Fruit fly (Drosophila melanogaster) whole organism, embryonic: ENCODE measurements around the gene CG34427.

ENCODE experiments used
- Blimp-1 ChIP-seq: fragments of 200-800 bp; sonication (Bioruptor generic); optimal IDR thresholded peaks from 3 replicates; lab custom pipeline; 2018; ENCODE audit warnings: missing biosample characterization, missing genetic modification characterization, mild to moderate bottlenecking, moderate library complexity, missing genetic modification reagents
- CG10147 ChIP-seq: fragments of 200-800 bp; sonication (Bioruptor generic); optimal IDR thresholded peaks from 2 replicates; lab custom pipeline; 2019; ENCODE audit warnings: missing biosample characterization, mild to moderate bottlenecking, missing genetic modification characterization, moderate library complexity
- CG10462 ChIP-seq: fragments of 200-800 bp; sonication (Bioruptor generic); optimal IDR thresholded peaks from 2 replicates; lab custom pipeline; 2016; ENCODE audit warnings: missing biosample characterization, missing genetic modification characterization
- CG14050 ChIP-seq: fragments of 200-800 bp; sonication (Bioruptor generic); IDR thresholded peaks from 3 replicates; pipeline ENCODE4 v1.3.6; 2022; ENCODE audit warnings: missing biosample characterization, missing genetic modification characterization
- CG17186 ChIP-seq: fragments of 200-800 bp; sonication (Bioruptor generic); optimal IDR thresholded peaks from 3 replicates; lab custom pipeline; 2017; ENCODE audit warnings: missing biosample characterization, missing genetic modification reagents, missing genetic modification characterization
- CG17328 ChIP-seq: fragments of 200-800 bp; sonication (Bioruptor generic); IDR thresholded peaks from 2 replicates; pipeline ENCODE4 v1.3.6; 2022; ENCODE audit warnings: missing biosample characterization, missing genetic modification characterization
- CG2202 ChIP-seq: fragments of 200-800 bp; sonication (Bioruptor generic); optimal IDR thresholded peaks from 2 replicates; lab custom pipeline; 2018; ENCODE audit warnings: missing biosample characterization, mild to moderate bottlenecking, missing genetic modification characterization
- CG2678 ChIP-seq: fragments of 200-800 bp; sonication (Bioruptor generic); optimal IDR thresholded peaks from 3 replicates; lab custom pipeline; 2019; ENCODE audit warnings: missing biosample characterization, mild to moderate bottlenecking, missing genetic modification characterization, moderate library complexity
- CG32767 ChIP-seq: fragments of 200-800 bp; sonication (Bioruptor generic); IDR thresholded peaks from 2 replicates; pipeline ENCODE4 v1.3.6; 2022; ENCODE audit warnings: missing biosample characterization, missing genetic modification characterization
- CG4424 ChIP-seq: fragments of 200-800 bp; sonication (Bioruptor generic); optimal IDR thresholded peaks from 3 replicates; lab custom pipeline; 2016; ENCODE audit warnings: missing biosample characterization, missing genetic modification characterization
- Drgx ChIP-seq: fragments of 200-800 bp; sonication (Bioruptor generic); IDR thresholded peaks from 2 replicates; pipeline ENCODE4 v1.3.6; 2022; ENCODE audit warnings: missing biosample characterization, missing genetic modification characterization
- HLH3B ChIP-seq: fragments of 200-800 bp; sonication (Bioruptor generic); IDR thresholded peaks from 2 replicates; pipeline ENCODE4 v1.3.6; 2022; ENCODE audit warnings: missing biosample characterization, missing genetic modification characterization
- Med ChIP-seq: fragments of 200-800 bp; sonication (Bioruptor generic); peaks from one replicate; lab custom pipeline; 2016; ENCODE audit warnings: missing biosample characterization, missing genetic modification characterization, mild to moderate bottlenecking, inconsistent platforms, moderate library complexity
- Myb ChIP-seq: fragments of 200-800 bp; sonication (Bioruptor generic); optimal IDR thresholded peaks from 2 replicates; lab custom pipeline; 2016; ENCODE audit warnings: missing biosample characterization, missing genetic modification characterization
- NK7.1 ChIP-seq: fragments of 200-800 bp; sonication (Bioruptor generic); optimal IDR thresholded peaks from 3 replicates; lab custom pipeline; 2016; ENCODE audit warnings: missing biosample characterization, missing genetic modification characterization
- Poxn ChIP-seq: fragments of 200-800 bp; sonication (Bioruptor generic); IDR thresholded peaks from 2 replicates; pipeline ENCODE4 v1.3.6; 2022; ENCODE audit warnings: missing biosample characterization, missing genetic modification characterization
- ac ChIP-seq: fragments of 200-800 bp; sonication (Bioruptor generic); optimal IDR thresholded peaks from 3 replicates; lab custom pipeline; 2017; ENCODE audit warnings: missing biosample characterization, mild to moderate bottlenecking, missing genetic modification characterization
- br ChIP-seq: fragments of >200 bp; optimal IDR thresholded peaks from 2 replicates; lab custom pipeline; 2017
- bsh ChIP-seq, 2 experiments: fragments of 200-800 bp; sonication (Bioruptor generic); optimal IDR thresholded peaks; 2 replicates each; lab custom pipeline; 2017 to 2018; ENCODE audit warnings: mild to moderate bottlenecking in 2 of 2, missing biosample characterization in 2 of 2, missing genetic modification characterization in 2 of 2, moderate library complexity in 1 of 2
- chinmo ChIP-seq: fragments of 200-800 bp; sonication (Bioruptor generic); IDR thresholded peaks from 4 replicates; pipeline ENCODE4 v1.3.6; 2022; ENCODE audit warnings: missing biosample characterization, missing genetic modification characterization; ENCODE audit not compliant: partially characterized antibody
- dysf ChIP-seq: fragments of 200-800 bp; sonication (Bioruptor generic); IDR thresholded peaks from 3 replicates; pipeline ENCODE4 v1.3.6; 2022; ENCODE audit warnings: missing biosample characterization, missing genetic modification characterization
- ewg ChIP-seq: fragments of 200-800 bp; sonication (Bioruptor generic); optimal IDR thresholded peaks from 3 replicates; lab custom pipeline; 2017; ENCODE audit warnings: mild to moderate bottlenecking, missing biosample characterization, missing genetic modification reagents, missing genetic modification characterization
- exex ChIP-seq: fragments of 200-800 bp; sonication (Bioruptor generic); optimal IDR thresholded peaks from 4 replicates; lab custom pipeline; 2018; ENCODE audit warnings: missing biosample characterization, mild to moderate bottlenecking, missing genetic modification characterization, moderate library complexity
- gsb ChIP-seq: fragments of 200-800 bp; sonication (Bioruptor generic); IDR thresholded peaks from 2 replicates; pipeline ENCODE4 v1.3.6; 2022; ENCODE audit warnings: missing biosample characterization, missing genetic modification characterization
- ham ChIP-seq: fragments of 200-800 bp; sonication (Bioruptor generic); IDR thresholded peaks from 2 replicates; pipeline ENCODE4 v1.3.6; 2022; ENCODE audit warnings: missing biosample characterization, missing genetic modification characterization
- hb ChIP-seq: fragments of 200-800 bp; sonication (Bioruptor generic); IDR thresholded peaks from 3 replicates; pipeline ENCODE4 v1.3.6; 2022; ENCODE audit warnings: missing biosample characterization, missing genetic modification characterization; ENCODE audit not compliant: partially characterized antibody
- hbn ChIP-seq: fragments of 200-800 bp; sonication (Bioruptor generic); IDR thresholded peaks from 2 replicates; pipeline ENCODE4 v1.3.6; 2022; ENCODE audit warnings: missing biosample characterization, missing genetic modification characterization; ENCODE audit not compliant: partially characterized antibody
- maf-S ChIP-seq: fragments of 200-800 bp; sonication (Bioruptor generic); optimal IDR thresholded peaks from 2 replicates; lab custom pipeline; 2016; ENCODE audit warnings: missing biosample characterization, missing genetic modification characterization
- nom ChIP-seq: fragments of 200-800 bp; sonication (Bioruptor generic); optimal IDR thresholded peaks from 2 replicates; lab custom pipeline; 2017; ENCODE audit warnings: missing biosample characterization, missing genetic modification characterization, mild to moderate bottlenecking, moderate library complexity, missing genetic modification reagents
- oc ChIP-seq: fragments of 200-800 bp; sonication (Bioruptor generic); optimal IDR thresholded peaks from 2 replicates; lab custom pipeline; 2018; ENCODE audit warnings: missing biosample characterization, mild to moderate bottlenecking, missing genetic modification characterization, moderate library complexity
- pnt ChIP-seq: fragments of 200-800 bp; sonication (Bioruptor generic); optimal IDR thresholded peaks from 3 replicates; lab custom pipeline; 2016; ENCODE audit warnings: missing biosample characterization, missing genetic modification characterization
- psq ChIP-seq: fragments of 200-800 bp; sonication (Bioruptor generic); optimal IDR thresholded peaks from 2 replicates; lab custom pipeline; 2017; ENCODE audit warnings: missing biosample characterization, missing genetic modification characterization
- ranshi ChIP-seq: fragments of 200-800 bp; sonication (Bioruptor generic); IDR thresholded peaks from 2 replicates; pipeline ENCODE4 v1.3.6; 2022; ENCODE audit warnings: missing biosample characterization, missing genetic modification characterization
- sens ChIP-seq: fragments of 200-800 bp; sonication (Bioruptor generic); peaks from one replicate; lab custom pipeline; 2016; ENCODE audit warnings: missing biosample characterization, missing genetic modification characterization
- vvl ChIP-seq: fragments of 200-800 bp; sonication (Bioruptor generic); IDR thresholded peaks from 2 replicates; pipeline ENCODE4 v1.3.6; 2022; ENCODE audit warnings: missing biosample characterization, missing genetic modification characterization
- zen2 ChIP-seq: fragments of 200-800 bp; sonication (Bioruptor generic); IDR thresholded peaks from 3 replicates; pipeline ENCODE4 v1.3.6; 2022; ENCODE audit warnings: missing biosample characterization, missing genetic modification characterization; ENCODE audit not compliant: partially characterized antibody

CG34427 gene

dm6 chr3L:8777313-8777924 lies 27.1 kb upstream of the CG34427 start:
- TF ChIP-seq Poxn (no peak), exex (tag; lab: Kevin White, UChicago) (peak; percentile 59), CG32767 (no peak), ham (no peak)

dm6 chr3L:8780723-8781296 lies 23.8 kb upstream of the CG34427 start:
- no peak for TF ChIP-seq maf-S (GFP tag; lab: Kevin White, UChicago)
- no peak for TF ChIP-seq hb
- peak; percentile 32 for TF ChIP-seq oc (tag; lab: Kevin White, UChicago)
- TF ChIP-seq CG14050 (GFP tag; lab: Robert Waterston, UW): no peak
- TF ChIP-seq Med (GFP tag; lab: Kevin White, UChicago): peak; percentile 72
- no peak for TF ChIP-seq CG4424 (GFP tag; lab: Kevin White, UChicago)
- TF ChIP-seq vvl (GFP tag; lab: Robert Waterston, UW): peak; percentile 61; the same call in 1 of the 2 replicates
- no peak for TF ChIP-seq br (lab: Kevin White, UChicago)
- 0 out of 4 replicates have a peak, but pooled peaks have one; percentile 57 for TF ChIP-seq chinmo
- peak; percentile 38 for TF ChIP-seq sens (GFP tag; lab: Kevin White, UChicago)
- TF ChIP-seq CG17328: no peak

- TF ChIP-seq bsh (GFP tag; optimal IDR thresholded peaks at IDR 0.05; lab: Kevin White, UChicago): peak in 1 of 2 experiments; percentile 34
- peak; percentile 19 for TF ChIP-seq Blimp-1 (GFP tag; lab: Kevin White, UChicago)
- peak; percentile 29 for TF ChIP-seq sens (GFP tag; lab: Kevin White, UChicago)
- TF ChIP-seq HLH3B (GFP tag; lab: Robert Waterston, UW): 0 out of 2 replicates have a peak, but pooled peaks have one; percentile 4
- TF ChIP-seq br (lab: Kevin White, UChicago): no peak
- TF ChIP-seq Drgx (GFP tag; lab: Robert Waterston, UW): peak; percentile 41
- TF ChIP-seq CG2678 (tag; lab: Kevin White, UChicago): no peak
These were observed 22.6 kb upstream of the CG34427 start for dm6 chr3L:8781993-8782392.

dm6 chr3L:8783299-8783698 lies 21.3 kb upstream of the CG34427 start:
- TF ChIP-seq gsb (no peak), ranshi (GFP tag; lab: Robert Waterston, UW) (no peak), CG17186 (GFP tag; lab: Kevin White, UChicago) (no peak), CG10462 (GFP tag; lab: Kevin White, UChicago) (no peak), oc (tag; lab: Kevin White, UChicago) (no peak), hbn (GFP tag; lab: Robert Waterston, UW) (no peak), dysf (GFP tag; lab: Robert Waterston, UW) (no peak), bsh (GFP tag; optimal IDR thresholded peaks at IDR 0.05; lab: Kevin White, UChicago) (peak in 1 of 2 experiments; percentile 24), Drgx (GFP tag; lab: Robert Waterston, UW) (0 out of 2 replicates have a peak, but pooled peaks have one; percentile 16), Myb (GFP tag; lab: Kevin White, UChicago) (no peak), ewg (GFP tag; lab: Kevin White, UChicago) (no peak), NK7.1 (GFP tag; lab: Kevin White, UChicago) (no peak), CG2202 (no peak), ac (GFP tag; lab: Kevin White, UChicago) (no peak), CG10147 (GFP tag; lab: Kevin White, UChicago) (no peak), zen2 (GFP tag; lab: Robert Waterston, UW) (no peak), psq (GFP tag; lab: Kevin White, UChicago) (no peak), nom (GFP tag; lab: Kevin White, UChicago) (peak; percentile 5), pnt (GFP tag; lab: Kevin White, UChicago) (no peak)
